Fruit fly (Drosophila melanogaster) whole organism, embryonic: Measurements from ENCODE around the gene CG13601.
A peak's percentile ranks its signal among the peaks of the same experiment; 100 is the strongest.

Experiments used
- Abd-B ChIP-seq: fragments of 200-800 bp; sonication (Bioruptor generic); optimal IDR thresholded peaks from 2 replicates; lab custom pipeline; 2018; ENCODE audit warnings: missing biosample characterization, mild to moderate bottlenecking, missing genetic modification characterization, moderate library complexity
- Aef1 ChIP-seq: fragments of 200-800 bp; sonication (Bioruptor generic); IDR thresholded peaks from 3 replicates; pipeline ENCODE4 v1.3.6; 2022; ENCODE audit warnings: missing biosample characterization, missing genetic modification characterization
- Atf6 ChIP-seq: fragments of 200-800 bp; sonication (Bioruptor generic); IDR thresholded peaks from 2 replicates; pipeline ENCODE4 v1.3.6; 2022; ENCODE audit warnings: missing biosample characterization, missing genetic modification characterization
- CG1024 ChIP-seq: fragments of 200-800 bp; sonication (Bioruptor generic); IDR thresholded peaks from 2 replicates; pipeline ENCODE4 v1.3.6; 2022; ENCODE audit warnings: missing biosample characterization, missing genetic modification characterization
- CG10267 ChIP-seq: fragments of 200-800 bp; sonication (Bioruptor generic); optimal IDR thresholded peaks from 2 replicates; lab custom pipeline; 2018; ENCODE audit warnings: missing biosample characterization, mild to moderate bottlenecking, missing genetic modification characterization, moderate library complexity
- CG11398 ChIP-seq: fragments of 200-800 bp; sonication (Bioruptor generic); optimal IDR thresholded peaks from 2 replicates; lab custom pipeline; 2016; ENCODE audit warnings: missing biosample characterization, missing genetic modification characterization
- CG12299 ChIP-seq: fragments of 200-800 bp; sonication (Bioruptor generic); optimal IDR thresholded peaks from 2 replicates; lab custom pipeline; 2018; ENCODE audit warnings: missing biosample characterization, mild to moderate bottlenecking, missing genetic modification characterization
- CG1233 ChIP-seq: fragments of 200-800 bp; sonication (Bioruptor generic); optimal IDR thresholded peaks from 4 replicates; lab custom pipeline; 2018; ENCODE audit warnings: missing biosample characterization, mild to moderate bottlenecking, missing genetic modification characterization
- CG12391 ChIP-seq: fragments of 200-800 bp; sonication (Bioruptor generic); optimal IDR thresholded peaks from 3 replicates; lab custom pipeline; 2018; ENCODE audit warnings: missing biosample characterization, mild to moderate bottlenecking, missing genetic modification characterization, moderate library complexity
- CG13123 ChIP-seq: fragments of 200-800 bp; sonication (Bioruptor generic); optimal IDR thresholded peaks from 2 replicates; lab custom pipeline; 2016; ENCODE audit warnings: missing biosample characterization, missing genetic modification characterization
- CG13287 ChIP-seq: fragments of 200-800 bp; sonication (Bioruptor generic); IDR thresholded peaks from 2 replicates; pipeline ENCODE4 v1.3.6; 2022; ENCODE audit warnings: missing biosample characterization, missing genetic modification characterization; ENCODE audit not compliant: partially characterized antibody
- CG14667 ChIP-seq: fragments of 200-800 bp; sonication (Bioruptor generic); IDR thresholded peaks from 2 replicates; pipeline ENCODE4 v1.3.6; 2022; ENCODE audit warnings: missing biosample characterization, missing genetic modification characterization
- CG15601 ChIP-seq: fragments of 200-800 bp; sonication (Bioruptor generic); optimal IDR thresholded peaks from 3 replicates; lab custom pipeline; 2019; ENCODE audit warnings: missing biosample characterization, mild to moderate bottlenecking, missing genetic modification characterization, moderate library complexity
- CG1647 ChIP-seq: fragments of 200-800 bp; sonication (Bioruptor generic); optimal IDR thresholded peaks from 3 replicates; lab custom pipeline; 2016; ENCODE audit warnings: missing biosample characterization, missing genetic modification characterization
- CG16813 ChIP-seq: fragments of 200-800 bp; sonication (Bioruptor generic); IDR thresholded peaks from 3 replicates; pipeline ENCODE4 v1.3.6; 2022; ENCODE audit warnings: missing biosample characterization, missing genetic modification characterization; ENCODE audit not compliant: partially characterized antibody
- CG17829 ChIP-seq: fragments of 200-800 bp; optimal IDR thresholded peaks from 2 replicates; lab custom pipeline; 2019; ENCODE audit warnings: missing biosample characterization, mild to moderate bottlenecking, missing genetic modification characterization, moderate library complexity
- CG1832 ChIP-seq: fragments of 200-800 bp; sonication (Bioruptor generic); optimal IDR thresholded peaks from 2 replicates; lab custom pipeline; 2017; ENCODE audit warnings: missing biosample characterization, mild to moderate bottlenecking, missing genetic modification characterization, inconsistent platforms
- CG18599 ChIP-seq: fragments of 200-800 bp; sonication (Bioruptor generic); optimal IDR thresholded peaks from 3 replicates; lab custom pipeline; 2017; ENCODE audit warnings: missing biosample characterization, missing genetic modification characterization, mild to moderate bottlenecking, moderate library complexity, missing genetic modification reagents
- CG2120 ChIP-seq: fragments of 200-800 bp; sonication (Bioruptor generic); optimal IDR thresholded peaks from 3 replicates; lab custom pipeline; 2016; ENCODE audit warnings: missing biosample characterization, missing genetic modification characterization
- CG3847 ChIP-seq: fragments of 200-800 bp; sonication (Bioruptor generic); IDR thresholded peaks from 2 replicates; pipeline ENCODE4 v1.3.6; 2022; ENCODE audit warnings: missing biosample characterization, missing genetic modification characterization
- CG4360 ChIP-seq: fragments of 200-800 bp; sonication (Bioruptor generic); IDR thresholded peaks from 2 replicates; pipeline ENCODE4 v1.3.6; 2022; ENCODE audit warnings: missing biosample characterization, missing genetic modification characterization
- CG5245 ChIP-seq: fragments of 200-800 bp; sonication (Bioruptor generic); optimal IDR thresholded peaks from 3 replicates; lab custom pipeline; 2016; ENCODE audit warnings: missing biosample characterization, missing genetic modification characterization
- CG8478 ChIP-seq: fragments of >200 bp; optimal IDR thresholded peaks from 2 replicates; lab custom pipeline; 2018
- CrebB ChIP-seq: fragments of 200-800 bp; sonication (Bioruptor generic); optimal IDR thresholded peaks from 3 replicates; lab custom pipeline; 2018; ENCODE audit warnings: missing biosample characterization, mild to moderate bottlenecking, missing genetic modification characterization
- Dip2 ChIP-seq: fragments of 200-800 bp; sonication (Bioruptor generic); IDR thresholded peaks from 2 replicates; pipeline ENCODE4 v1.3.6; 2022; ENCODE audit warnings: missing biosample characterization, missing genetic modification characterization
- Dp ChIP-seq: fragments of 200-800 bp; sonication (Bioruptor generic); optimal IDR thresholded peaks from 2 replicates; lab custom pipeline; 2018; ENCODE audit warnings: missing biosample characterization, mild to moderate bottlenecking, missing genetic modification characterization, moderate library complexity
- HmgZ ChIP-seq: fragments of 200-800 bp; sonication (Bioruptor generic); optimal IDR thresholded peaks from 2 replicates; lab custom pipeline; 2018; ENCODE audit warnings: missing biosample characterization, mild to moderate bottlenecking, missing genetic modification characterization
- Lhr ChIP-seq: fragments of 200-800 bp; sonication (Bioruptor generic); optimal IDR thresholded peaks from 3 replicates; lab custom pipeline; 2017; ENCODE audit warnings: mild to moderate bottlenecking, missing biosample characterization, missing genetic modification reagents, missing genetic modification characterization
- Mad ChIP-seq: fragments of 200-800 bp; sonication (Bioruptor generic); optimal IDR thresholded peaks from 2 replicates; lab custom pipeline; 2016; ENCODE audit warnings: missing biosample characterization, missing genetic modification characterization
- Nf-YC ChIP-seq: fragments of 200-800 bp; optimal IDR thresholded peaks from 3 replicates; lab custom pipeline; 2019; ENCODE audit warnings: missing biosample characterization, mild to moderate bottlenecking, missing genetic modification characterization, moderate library complexity
- Oli ChIP-seq: fragments of 200-800 bp; sonication (Bioruptor generic); optimal IDR thresholded peaks from 2 replicates; lab custom pipeline; 2018; ENCODE audit warnings: missing biosample characterization, mild to moderate bottlenecking, missing genetic modification characterization, moderate library complexity
- Pdp1 ChIP-seq, 2 experiments: fragments of 200-800 bp; sonication (Bioruptor generic); optimal IDR thresholded peaks; 3 replicates each; lab custom pipeline; 2016; ENCODE audit warnings: missing biosample characterization in 2 of 2, missing genetic modification characterization in 2 of 2, mild to moderate bottlenecking in 1 of 2, moderate library complexity in 1 of 2
- Sin3A ChIP-seq: fragments of >200 bp; optimal IDR thresholded peaks from 2 replicates; lab custom pipeline; 2018
- abd-A ChIP-seq: fragments of 200-800 bp; sonication (Bioruptor generic); optimal IDR thresholded peaks from 3 replicates; lab custom pipeline; 2019; ENCODE audit warnings: missing biosample characterization, mild to moderate bottlenecking, missing genetic modification characterization, moderate library complexity
- caup ChIP-seq: fragments of 200-800 bp; sonication (Bioruptor generic); optimal IDR thresholded peaks from 3 replicates; lab custom pipeline; 2017; ENCODE audit warnings: missing biosample characterization, mild to moderate bottlenecking, missing genetic modification characterization, moderate library complexity; ENCODE audit not compliant: severe bottlenecking
- corto ChIP-seq: fragments of 200-800 bp; sonication (Bioruptor generic); optimal IDR thresholded peaks from 2 replicates; lab custom pipeline; 2016; ENCODE audit warnings: missing biosample characterization, mild to moderate bottlenecking, missing genetic modification characterization, moderate library complexity
- fd3F ChIP-seq: fragments of 200-800 bp; sonication (Bioruptor generic); optimal IDR thresholded peaks from 2 replicates; lab custom pipeline; 2018; ENCODE audit warnings: missing biosample characterization, mild to moderate bottlenecking, missing genetic modification characterization, moderate library complexity
- lilli ChIP-seq: fragments of 200-800 bp; sonication (Bioruptor generic); optimal IDR thresholded peaks from 3 replicates; lab custom pipeline; 2016; ENCODE audit warnings: missing biosample characterization, missing genetic modification characterization
- mam ChIP-seq: fragments of 200-800 bp; sonication (Bioruptor generic); optimal IDR thresholded peaks from 3 replicates; lab custom pipeline; 2016; ENCODE audit warnings: missing biosample characterization, missing genetic modification characterization
- mirr ChIP-seq: fragments of 200-800 bp; sonication (Bioruptor generic); optimal IDR thresholded peaks from 3 replicates; lab custom pipeline; 2018; ENCODE audit warnings: missing biosample characterization, mild to moderate bottlenecking, missing genetic modification characterization
- onecut ChIP-seq: fragments of 200-800 bp; sonication (Bioruptor generic); IDR thresholded peaks from 2 replicates; pipeline ENCODE4 v1.3.6; 2022; ENCODE audit warnings: missing biosample characterization, missing genetic modification characterization
- pfk ChIP-seq: fragments of 200-800 bp; sonication (Bioruptor generic); optimal IDR thresholded peaks from 2 replicates; lab custom pipeline; 2018; ENCODE audit warnings: missing biosample characterization, mild to moderate bottlenecking, missing genetic modification characterization, moderate library complexity
- slou ChIP-seq: fragments of 200-800 bp; sonication (Bioruptor generic); optimal IDR thresholded peaks from 3 replicates; lab custom pipeline; 2016; ENCODE audit warnings: missing biosample characterization, missing genetic modification characterization
- sob ChIP-seq: fragments of 200-800 bp; sonication (Bioruptor generic); IDR thresholded peaks from 2 replicates; pipeline ENCODE4 v1.3.6; 2022; ENCODE audit warnings: missing biosample characterization, missing genetic modification characterization
- tll ChIP-seq, 2 experiments: fragments of 200-800 bp in 1 of 2; fragments of >200 bp in 1 of 2; sonication (Bioruptor generic) in 1 of 2; optimal IDR thresholded peaks; 2 replicates each; lab custom pipeline; 2017 to 2019; ENCODE audit warnings: missing biosample characterization in 2 of 2, missing genetic modification characterization in 2 of 2, mild to moderate bottlenecking in 1 of 2, moderate library complexity in 1 of 2
- unpg ChIP-seq: fragments of 200-800 bp; sonication (Bioruptor generic); optimal IDR thresholded peaks from 3 replicates; lab custom pipeline; 2018; ENCODE audit warnings: missing biosample characterization, mild to moderate bottlenecking, missing genetic modification characterization, moderate library complexity
- usp ChIP-seq: fragments of >200 bp; optimal IDR thresholded peaks from 2 replicates; lab custom pipeline; 2017; ENCODE audit warnings: missing biosample characterization, missing genetic modification characterization
- zen ChIP-seq: fragments of 200-800 bp; sonication (Bioruptor generic); optimal IDR thresholded peaks from 3 replicates; lab custom pipeline; 2018; ENCODE audit warnings: missing biosample characterization, mild to moderate bottlenecking, missing genetic modification characterization, moderate library complexity

Gene CG13601

dm6 chr3R:23922502-23923350, 4.7 kb downstream of the CG13601 start, which contains the start of the genes sba and CG31141 (continued):
- TF ChIP-seq lilli (GFP tag; lab: Kevin White, UChicago) (peak; percentile 26), onecut (GFP tag; lab: Robert Waterston, UW) (peak; percentile 44), CG1832 (GFP tag; lab: Kevin White, UChicago) (no peak), Atf6 (no peak), CG1024 (GFP tag; lab: Robert Waterston, UW) (peak; percentile 36; the same call in 1 of the 2 replicates), CG4360 (GFP tag; lab: Robert Waterston, UW) (peak; percentile 96), CG13123 (GFP tag; lab: Kevin White, UChicago) (no peak), CG12391 (tag; lab: Kevin White, UChicago) (peak; percentile 29), CG10267 (tag; lab: Kevin White, UChicago) (peak; percentile 15), Dp (GFP tag; lab: Kevin White, UChicago) (peak; percentile 71), CG15601 (tag; lab: Kevin White, UChicago) (peak; percentile 56), CG18599 (GFP tag; lab: Kevin White, UChicago) (no peak), unpg (GFP tag; lab: Kevin White, UChicago) (peak; percentile 10), tll (GFP tag; optimal IDR thresholded peaks at IDR 0.05; lab: Kevin White, UChicago) (peak in 1 of 2 experiments; percentile 20), CG17829 (tag; lab: Kevin White, UChicago) (peak; percentile 3), CG16813 (peak; percentile 87), usp (GFP tag; lab: Kevin White, UChicago) (no peak), fd3F (GFP tag; lab: Kevin White, UChicago) (no peak), HmgZ (tag; lab: Kevin White, UChicago) (peak; percentile 67), Nf-YC (tag; lab: Kevin White, UChicago) (peak; percentile 2), Lhr (GFP tag; lab: Kevin White, UChicago) (peak; percentile 53), Oli (tag; lab: Kevin White, UChicago) (peak; percentile 8), CG3847 (GFP tag; lab: Robert Waterston, UW) (peak; percentile 71), Pdp1 (GFP tag; optimal IDR thresholded peaks at IDR 0.05; lab: Kevin White, UChicago) (peak in 1 of 2 experiments; percentile 83), caup (GFP tag; lab: Kevin White, UChicago) (peak; percentile 41), CG14667 (GFP tag; lab: Robert Waterston, UW) (no peak), mam (peak; percentile 9), corto (GFP tag; lab: Kevin White, UChicago) (no peak), CG8478 (peak; percentile 79), Abd-B (GFP tag; lab: Kevin White, UChicago) (peak; percentile 26), CG2120 (GFP tag; lab: Kevin White, UChicago) (peak; percentile 31), CG12299 (peak; percentile 50), sob (GFP tag; lab: Robert Waterston, UW) (peak; percentile 41; the same call in 1 of the 2 replicates), Dip2 (no peak), zen (tag; lab: Kevin White, UChicago) (peak; percentile 56), CG5245 (GFP tag; lab: Kevin White, UChicago) (no peak), pfk (no peak), CG1233 (GFP tag; lab: Kevin White, UChicago) (no peak), Aef1 (GFP tag; lab: Robert Waterston, UW) (peak; percentile 69), Mad (GFP tag; lab: Kevin White, UChicago) (peak; percentile 33), abd-A (no peak), CG1647 (no peak), CG11398 (GFP tag; lab: Kevin White, UChicago) (no peak), mirr (GFP tag; lab: Kevin White, UChicago) (peak; percentile 42), Sin3A (lab: Kevin White, UChicago) (peak; percentile 66), CrebB (tag; lab: Kevin White, UChicago) (peak; percentile 52), slou (GFP tag; lab: Kevin White, UChicago) (no peak), CG13287 (peak; percentile 87)
